Fruit fly (Drosophila melanogaster): ENCODE results near the gene CG46316.
A peak's percentile ranks its signal among the peaks of the same experiment; 100 is the strongest.

The CG46316 gene

dm6 chr3R:24712375-24712830, at the start of gene CG46316, which contains the start of gene CG13627:
TSS of gene CG46316 (plus strand) at chr3R:24712780.
TSS of gene CG13627 (plus strand) at chr3R:24712780.
- TF ChIP-seq Blimp-1 (GFP tag; optimal IDR thresholded peaks at IDR 0.05) (peak; percentile 80), vvl (GFP tag; IDR thresholded peaks at IDR 0.05) (peak; percentile 44; the same call in 1 of the 2 replicates), CG2712 (tag; optimal IDR thresholded peaks at IDR 0.05) (no peak), Ets65A (GFP tag) (peak; percentile 63)

dm6 chr3R:24663044-24663443, 49.5 kb upstream of the CG46316 start:
- TF ChIP-seq Six4 (GFP tag; optimal IDR thresholded peaks at IDR 0.05) (no peak), CG17568 (GFP tag; optimal IDR thresholded peaks at IDR 0.05) (no peak), CG10543 (GFP tag; optimal IDR thresholded peaks at IDR 0.05) (peak; percentile 5), CG7556 (GFP tag; optimal IDR thresholded peaks at IDR 0.05) (no peak), CG2678 (tag; optimal IDR thresholded peaks at IDR 0.05) (no peak), CG14050 (GFP tag; IDR thresholded peaks at IDR 0.05) (no peak), sob (GFP tag; IDR thresholded peaks at IDR 0.05) (0 out of 2 replicates have a peak, but pooled peaks have one; percentile 16), en (GFP tag; optimal IDR thresholded peaks at IDR 0.05) (no peak), da (GFP tag; optimal IDR thresholded peaks at IDR 0.05) (no peak), fru (optimal IDR thresholded peaks at IDR 0.05) (no peak), salm (tag; optimal IDR thresholded peaks at IDR 0.05) (no peak), Spps (tag; optimal IDR thresholded peaks at IDR 0.05) (no peak), zen (tag; optimal IDR thresholded peaks at IDR 0.05) (no peak), Fer3 (tag; optimal IDR thresholded peaks at IDR 0.05) (no peak), CoRest (tag; optimal IDR thresholded peaks at IDR 0.05) (no peak), CG16813 (GFP tag; IDR thresholded peaks at IDR 0.05; ENCODE audit: partially characterized antibody) (no peak), CG9727 (GFP tag; optimal IDR thresholded peaks at IDR 0.05) (no peak), scrt (GFP tag; optimal IDR thresholded peaks at IDR 0.05) (no peak), sens-2 (GFP tag; IDR thresholded peaks at IDR 0.05) (no peak), CG13894 (tag; optimal IDR thresholded peaks at IDR 0.05) (peak; percentile 15), CG8478 (optimal IDR thresholded peaks at IDR 0.05) (peak; percentile 62), Hsf (GFP tag; optimal IDR thresholded peaks at IDR 0.05) (no peak), psq (GFP tag; optimal IDR thresholded peaks at IDR 0.05) (no peak), crol (GFP tag; IDR thresholded peaks at IDR 0.05) (no peak), ewg (GFP tag; optimal IDR thresholded peaks at IDR 0.05) (no peak), Dfd (GFP tag; optimal IDR thresholded peaks at IDR 0.05) (no peak), Deaf1 (tag; optimal IDR thresholded peaks at IDR 0.05) (peak; percentile 91), Med (GFP tag) (peak; percentile 40), CG14014 (GFP tag; IDR thresholded peaks at IDR 0.05) (no peak), cg (GFP tag; optimal IDR thresholded peaks at IDR 0.05) (no peak), Bteb2 (GFP tag; optimal IDR thresholded peaks at IDR 0.05) (no peak), Hand (GFP tag; optimal IDR thresholded peaks at IDR 0.05) (no peak)

- TF ChIP-seq CG13424 (tag; optimal IDR thresholded peaks at IDR 0.05) (peak; percentile 16), Nf-YC (tag; optimal IDR thresholded peaks at IDR 0.05) (peak; percentile 35), nmo (GFP tag; optimal IDR thresholded peaks at IDR 0.05) (peak; percentile 24), Sry-β (GFP tag; optimal IDR thresholded peaks at IDR 0.05) (no peak), ci (GFP tag; IDR thresholded peaks at IDR 0.05) (0 out of 3 replicates have a peak, but pooled peaks have one; percentile 33), gfzf (GFP tag; optimal IDR thresholded peaks at IDR 0.05) (no peak), CG3995 (GFP tag; optimal IDR thresholded peaks at IDR 0.05) (no peak), CG18476 (GFP tag; optimal IDR thresholded peaks at IDR 0.05) (no peak), cad (GFP tag; optimal IDR thresholded peaks at IDR 0.05) (no peak), CG7839 (tag; optimal IDR thresholded peaks at IDR 0.05) (peak; percentile 32), Trl (optimal IDR thresholded peaks at IDR 0.05) (peak; percentile 31 to 57), Trl (GFP tag; optimal IDR thresholded peaks at IDR 0.05) (no peak), Hey (tag; optimal IDR thresholded peaks at IDR 0.05) (no peak), Stat92E (GFP tag; optimal IDR thresholded peaks at IDR 0.05) (no peak), CG17328 (GFP tag; IDR thresholded peaks at IDR 0.05) (no peak)
Measured at dm6 chr3R:24667538-24668207, 44.9 kb upstream of the CG46316 start.

Measured in whole organism, embryonic.